Fruit fly (Drosophila melanogaster): Measurements from ENCODE around the gene Ttc19.

Gene Ttc19

DNA sequence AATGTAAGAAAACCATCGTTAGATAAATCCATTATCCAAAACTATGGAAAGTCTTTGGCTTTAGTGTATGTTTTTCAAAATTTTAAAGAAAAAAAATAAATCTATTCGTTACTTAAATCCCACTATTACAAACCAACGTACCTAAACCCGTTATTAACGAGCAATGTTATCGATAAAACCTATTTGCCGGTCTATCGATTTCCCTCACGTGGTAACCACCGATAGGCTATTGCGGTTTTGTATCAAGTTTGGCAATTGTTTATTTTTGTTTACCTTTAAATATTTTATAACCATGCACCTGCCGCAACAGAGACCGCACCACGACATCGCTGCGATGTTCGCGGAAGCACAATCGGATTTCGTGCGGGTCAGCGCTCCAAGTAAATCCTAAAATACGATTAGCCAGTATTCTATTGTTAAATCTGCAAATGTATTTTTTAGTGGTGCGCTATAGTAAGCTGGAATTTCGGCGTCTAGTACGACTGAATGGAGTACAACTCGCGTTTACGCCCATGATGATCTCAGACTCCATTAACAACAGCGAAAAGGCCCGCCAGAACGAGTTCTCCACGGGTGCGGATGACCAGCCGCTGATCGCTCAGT, 18.2 kb upstream of the Ttc19 start, which contains the start of gene Dus4:
Gene Dus4, plus strand, starts transcription at position 206 of the 603 bp plus-strand sequence.
- TF ChIP-seq gl (tag; optimal IDR thresholded peaks at IDR 0.05) (no peak), CG10348 (GFP tag; IDR thresholded peaks at IDR 0.05) (no peak), CG14655 (GFP tag; optimal IDR thresholded peaks at IDR 0.05) (no peak), CG12605 (GFP tag; IDR thresholded peaks at IDR 0.05) (no peak), CG15710 (tag; optimal IDR thresholded peaks at IDR 0.05) (no peak), CG34367 (tag; optimal IDR thresholded peaks at IDR 0.05) (no peak), Pif1A (GFP tag; optimal IDR thresholded peaks at IDR 0.05) (no peak), rn (GFP tag; IDR thresholded peaks at IDR 0.05) (no peak), Ets98B (GFP tag; IDR thresholded peaks at IDR 0.05) (no peak), CG8301 (tag; optimal IDR thresholded peaks at IDR 0.05) (no peak), CG4496 (GFP tag; IDR thresholded peaks at IDR 0.05) (no peak), CG13204 (GFP tag; optimal IDR thresholded peaks at IDR 0.05) (no peak), Pif1B (GFP tag; optimal IDR thresholded peaks at IDR 0.05) (no peak), EcR (GFP tag; optimal IDR thresholded peaks at IDR 0.05) (no peak), CG9948 (tag; optimal IDR thresholded peaks at IDR 0.05) (no peak), fd96Ca (GFP tag; IDR thresholded peaks at IDR 0.05) (no peak), CG32121 (GFP tag; IDR thresholded peaks at IDR 0.05) (no peak), Snoo (tag; optimal IDR thresholded peaks at IDR 0.05) (no peak)

dm6 chr2L:19058916-19059315, 14.0 kb upstream of the Ttc19 start, which contains the start of gene Phlpp:
Gene Phlpp, plus strand, starts transcription at chr2L:19059129.
- peak; percentile 1 for TF ChIP-seq CG34367 (tag; optimal IDR thresholded peaks at IDR 0.05)
- no peak for TF ChIP-seq rn (GFP tag; IDR thresholded peaks at IDR 0.05)
- peak; percentile 38; the same call in 1 of the 3 replicates for TF ChIP-seq CG4496 (GFP tag; IDR thresholded peaks at IDR 0.05)
- TF ChIP-seq D1 (tag; optimal IDR thresholded peaks at IDR 0.05): no peak
- TF ChIP-seq CG13204 (GFP tag; optimal IDR thresholded peaks at IDR 0.05): no peak
- no peak for TF ChIP-seq Pif1A (GFP tag; optimal IDR thresholded peaks at IDR 0.05)
- TF ChIP-seq CG8159 (tag; optimal IDR thresholded peaks at IDR 0.05): peak; percentile 53
- TF ChIP-seq Pif1B (GFP tag; optimal IDR thresholded peaks at IDR 0.05): no peak
- TF ChIP-seq CG12605 (GFP tag; IDR thresholded peaks at IDR 0.05): no peak
- no peak for TF ChIP-seq Snoo (tag; optimal IDR thresholded peaks at IDR 0.05)
- no peak for TF ChIP-seq CG14655 (GFP tag; optimal IDR thresholded peaks at IDR 0.05)
- TF ChIP-seq EcR (GFP tag; optimal IDR thresholded peaks at IDR 0.05): no peak
- 0 out of 3 replicates have a peak, but pooled peaks have one; percentile 5 for TF ChIP-seq fd96Ca (GFP tag; IDR thresholded peaks at IDR 0.05)
- TF ChIP-seq CG15710 (tag; optimal IDR thresholded peaks at IDR 0.05): no peak
- peak; percentile 40 for TF ChIP-seq CG9948 (tag; optimal IDR thresholded peaks at IDR 0.05)
- peak; percentile 69 for TF ChIP-seq Ets98B (GFP tag; IDR thresholded peaks at IDR 0.05)
- peak; percentile 69 for TF ChIP-seq CG32121 (GFP tag; IDR thresholded peaks at IDR 0.05)
- TF ChIP-seq CG8301 (tag; optimal IDR thresholded peaks at IDR 0.05): no peak
- peak; percentile 50 for TF ChIP-seq CG17806 (tag; optimal IDR thresholded peaks at IDR 0.05)
- TF ChIP-seq gl (tag; optimal IDR thresholded peaks at IDR 0.05): no peak
- TF ChIP-seq CG10348 (GFP tag; IDR thresholded peaks at IDR 0.05): no peak

DNA sequence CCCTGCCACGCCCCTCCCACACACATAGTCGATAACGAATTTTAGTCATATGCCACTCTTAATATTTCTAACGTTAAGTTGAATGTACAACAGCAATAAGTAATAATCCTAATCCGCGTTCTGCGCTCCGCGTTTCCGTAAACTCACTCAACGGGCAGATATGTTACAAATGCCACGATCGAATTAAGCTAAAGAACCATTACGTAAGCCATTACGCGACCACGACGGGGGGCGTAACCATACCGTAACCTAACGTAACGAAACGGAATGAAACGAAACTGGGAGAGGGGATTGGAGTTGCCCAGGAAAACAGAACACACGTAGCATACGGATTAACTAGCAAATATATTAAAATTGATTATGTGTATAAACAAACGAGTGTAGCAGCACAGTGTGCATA, 12.9 kb upstream of the Ttc19 start:
- TF ChIP-seq CG8159 (tag; optimal IDR thresholded peaks at IDR 0.05) (no peak), CG13204 (GFP tag; optimal IDR thresholded peaks at IDR 0.05) (no peak), Pif1A (GFP tag; optimal IDR thresholded peaks at IDR 0.05) (no peak), CG8301 (tag; optimal IDR thresholded peaks at IDR 0.05) (no peak), gl (tag; optimal IDR thresholded peaks at IDR 0.05) (no peak), CG10348 (GFP tag; IDR thresholded peaks at IDR 0.05) (no peak), CG12605 (GFP tag; IDR thresholded peaks at IDR 0.05) (no peak), fd96Ca (GFP tag; IDR thresholded peaks at IDR 0.05) (no peak), CG17806 (tag; optimal IDR thresholded peaks at IDR 0.05) (no peak), Snoo (tag; optimal IDR thresholded peaks at IDR 0.05) (no peak), CG15710 (tag; optimal IDR thresholded peaks at IDR 0.05) (no peak), rn (GFP tag; IDR thresholded peaks at IDR 0.05) (no peak)

- no peak for TF ChIP-seq CG8301 (tag; optimal IDR thresholded peaks at IDR 0.05)
- no peak for TF ChIP-seq CG15710 (tag; optimal IDR thresholded peaks at IDR 0.05)
- TF ChIP-seq rn (GFP tag; IDR thresholded peaks at IDR 0.05): no peak
- TF ChIP-seq CG8159 (tag; optimal IDR thresholded peaks at IDR 0.05): no peak
Observed at dm6 chr2L:19054516-19054887, 9.6 kb upstream of the Ttc19 start.

- TF ChIP-seq Ets98B (GFP tag; IDR thresholded peaks at IDR 0.05): no peak; the same call in 1 of the 2 replicates
- peak; percentile 31; the same call in 2 of the 3 replicates for TF ChIP-seq CG4496 (GFP tag; IDR thresholded peaks at IDR 0.05)
Observed at dm6 chr2L:19053860-19054515, 9.0 kb upstream of the Ttc19 start, which contains the start of gene CG10492. Gene CG10492, plus strand, starts transcription at chr2L:19054078.

DNA sequence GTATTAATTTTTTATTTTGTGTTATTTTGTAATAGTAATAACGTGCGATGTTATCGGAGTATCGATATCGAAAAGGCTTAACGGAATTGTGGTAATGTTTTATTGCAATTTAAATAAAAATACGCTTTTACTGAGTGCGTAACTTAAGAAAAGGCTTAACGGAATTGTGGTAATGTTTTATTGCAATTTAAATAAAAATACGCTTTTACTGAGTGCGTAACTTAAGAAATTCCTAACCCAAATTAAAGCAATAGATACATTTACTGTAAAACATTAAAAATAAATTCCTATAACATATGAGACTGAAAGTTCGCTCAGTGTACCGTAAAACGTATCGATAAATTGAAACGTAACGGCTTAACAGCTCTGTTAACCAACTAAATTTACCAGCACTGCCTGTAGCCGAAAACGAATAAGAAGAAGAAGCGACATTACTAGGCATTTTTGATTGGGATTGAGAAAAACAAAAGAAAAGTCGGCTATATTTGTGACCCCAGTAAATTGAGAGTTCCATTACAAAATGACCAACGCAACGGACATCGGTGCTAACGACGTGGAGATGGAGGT, 6.7 kb upstream of the Ttc19 start, which contains the start of gene Rpn3:
Gene Rpn3, plus strand, starts transcription at position 257 of the 567 bp plus-strand sequence.
- TF ChIP-seq CG10348 (GFP tag; IDR thresholded peaks at IDR 0.05) (no peak), CG13204 (GFP tag; optimal IDR thresholded peaks at IDR 0.05) (no peak), CG12605 (GFP tag; IDR thresholded peaks at IDR 0.05) (peak; percentile 64; the same call in 1 of the 2 replicates), CG8301 (tag; optimal IDR thresholded peaks at IDR 0.05) (peak; percentile 71), Pif1A (GFP tag; optimal IDR thresholded peaks at IDR 0.05) (no peak), CG32121 (GFP tag; IDR thresholded peaks at IDR 0.05) (peak; percentile 87), fd96Ca (GFP tag; IDR thresholded peaks at IDR 0.05) (peak; percentile 45; the same call in 1 of the 3 replicates), CG17806 (tag; optimal IDR thresholded peaks at IDR 0.05) (peak; percentile 78), rn (GFP tag; IDR thresholded peaks at IDR 0.05) (peak; percentile 76), CG15710 (tag; optimal IDR thresholded peaks at IDR 0.05) (peak; percentile 77), Pif1B (GFP tag; optimal IDR thresholded peaks at IDR 0.05) (no peak), CG8159 (tag; optimal IDR thresholded peaks at IDR 0.05) (peak; percentile 75), Snoo (tag; optimal IDR thresholded peaks at IDR 0.05) (peak; percentile 60), CG14655 (GFP tag; optimal IDR thresholded peaks at IDR 0.05) (no peak), gl (tag; optimal IDR thresholded peaks at IDR 0.05) (peak; percentile 39), CG9948 (tag; optimal IDR thresholded peaks at IDR 0.05) (peak; percentile 74), D1 (tag; optimal IDR thresholded peaks at IDR 0.05) (no peak), CG4496 (GFP tag; IDR thresholded peaks at IDR 0.05) (peak; percentile 93), Ets98B (GFP tag; IDR thresholded peaks at IDR 0.05) (peak; percentile 78), EcR (GFP tag; optimal IDR thresholded peaks at IDR 0.05) (no peak), CG34367 (tag; optimal IDR thresholded peaks at IDR 0.05) (peak; percentile 61)
